Fruit fly (Drosophila melanogaster) whole organism, embryonic: ENCODE measurements around the gene lbl.

ENCODE experiments used
- Awh ChIP-seq: fragments of 200-800 bp; sonication (Bioruptor generic); IDR thresholded peaks from 2 replicates; pipeline ENCODE4, ENCODE4 v1.3.6; 2022; ENCODE audit warnings: missing biosample characterization, missing genetic modification characterization
- B-H2 ChIP-seq: fragments of 200-800 bp; sonication (Bioruptor generic); optimal IDR thresholded peaks from 2 replicates; lab custom pipeline; 2018; ENCODE audit warnings: missing biosample characterization, mild to moderate bottlenecking, missing genetic modification characterization
- CG1024 ChIP-seq: fragments of 200-800 bp; sonication (Bioruptor generic); IDR thresholded peaks from 2 replicates; pipeline ENCODE4 v1.3.6; 2022; ENCODE audit warnings: missing biosample characterization, missing genetic modification characterization
- CG10431 ChIP-seq: fragments of 200-800 bp; sonication (Bioruptor generic); optimal IDR thresholded peaks from 3 replicates; lab custom pipeline; 2018; ENCODE audit warnings: missing biosample characterization, mild to moderate bottlenecking, missing genetic modification characterization
- CG11247 ChIP-seq: fragments of 200-800 bp; sonication (Bioruptor generic); IDR thresholded peaks from 2 replicates; pipeline ENCODE4 v1.3.6; 2022; ENCODE audit warnings: missing biosample characterization, missing genetic modification characterization
- CG11695 ChIP-seq: fragments of 200-800 bp; sonication (Bioruptor generic); IDR thresholded peaks from 3 replicates; pipeline ENCODE4 v1.3.6; 2022; ENCODE audit warnings: missing biosample characterization, missing genetic modification characterization
- CG12071 ChIP-seq: fragments of 200-800 bp; sonication (Bioruptor generic); optimal IDR thresholded peaks from 3 replicates; lab custom pipeline; 2018; ENCODE audit warnings: missing biosample characterization, mild to moderate bottlenecking, missing genetic modification characterization
- CG12104 ChIP-seq: fragments of 200-800 bp; sonication (Bioruptor generic); optimal IDR thresholded peaks from 3 replicates; lab custom pipeline; 2016; ENCODE audit warnings: missing biosample characterization, missing genetic modification characterization
- CG12236 ChIP-seq: fragments of 200-800 bp; sonication (Bioruptor generic); optimal IDR thresholded peaks from 2 replicates; lab custom pipeline; 2016; ENCODE audit warnings: missing biosample characterization, missing genetic modification characterization
- CG13287 ChIP-seq: fragments of 200-800 bp; sonication (Bioruptor generic); IDR thresholded peaks from 2 replicates; pipeline ENCODE4 v1.3.6; 2022; ENCODE audit warnings: missing biosample characterization, missing genetic modification characterization; ENCODE audit not compliant: partially characterized antibody
- CG14441 ChIP-seq: fragments of 200-800 bp; sonication (Bioruptor generic); IDR thresholded peaks from 2 replicates; pipeline ENCODE4 v1.3.6; 2022; ENCODE audit warnings: missing biosample characterization, missing genetic modification characterization
- CG15696 ChIP-seq: fragments of 200-800 bp; sonication (Bioruptor generic); optimal IDR thresholded peaks from 2 replicates; lab custom pipeline; 2019; ENCODE audit warnings: missing biosample characterization, mild to moderate bottlenecking, missing genetic modification characterization, moderate library complexity
- CG17328 ChIP-seq: fragments of 200-800 bp; sonication (Bioruptor generic); IDR thresholded peaks from 2 replicates; pipeline ENCODE4 v1.3.6; 2022; ENCODE audit warnings: missing biosample characterization, missing genetic modification characterization
- CG1792 ChIP-seq: fragments of 200-800 bp; sonication (Bioruptor generic); optimal IDR thresholded peaks from 2 replicates; lab custom pipeline; 2016; ENCODE audit warnings: missing biosample characterization, missing genetic modification characterization
- CG31388 ChIP-seq: fragments of 200-800 bp; sonication (Bioruptor generic); optimal IDR thresholded peaks from 2 replicates; lab custom pipeline; 2016; ENCODE audit warnings: missing biosample characterization, missing genetic modification characterization
- CG32532 ChIP-seq: fragments of 200-800 bp; sonication (Bioruptor generic); IDR thresholded peaks from 2 replicates; pipeline ENCODE4 v1.3.6; 2022; ENCODE audit warnings: missing biosample characterization, missing genetic modification characterization
- CG3847 ChIP-seq: fragments of 200-800 bp; sonication (Bioruptor generic); IDR thresholded peaks from 2 replicates; pipeline ENCODE4 v1.3.6; 2022; ENCODE audit warnings: missing biosample characterization, missing genetic modification characterization
- CG6683 ChIP-seq: fragments of 200-800 bp; sonication (Bioruptor generic); optimal IDR thresholded peaks from 2 replicates; lab custom pipeline; 2017; ENCODE audit warnings: missing biosample characterization, mild to moderate bottlenecking, missing genetic modification characterization, missing genetic modification reagents
- CG6813 ChIP-seq: fragments of 200-800 bp; sonication (Bioruptor generic); optimal IDR thresholded peaks from 2 replicates; lab custom pipeline; 2017; ENCODE audit warnings: missing biosample characterization, missing genetic modification characterization, mild to moderate bottlenecking, moderate library complexity, missing genetic modification reagents
- CG7556 ChIP-seq: fragments of 200-800 bp; sonication (Bioruptor generic); optimal IDR thresholded peaks from 2 replicates; lab custom pipeline; 2017; ENCODE audit warnings: missing biosample characterization, mild to moderate bottlenecking, missing genetic modification characterization
- CG7786 ChIP-seq: fragments of 200-800 bp; sonication (Bioruptor generic); optimal IDR thresholded peaks from 2 replicates; lab custom pipeline; 2016; ENCODE audit warnings: missing biosample characterization, missing genetic modification characterization
- Camta ChIP-seq: fragments of 200-800 bp; sonication (Bioruptor generic); optimal IDR thresholded peaks from 2 replicates; lab custom pipeline; 2016; ENCODE audit warnings: missing biosample characterization, missing genetic modification characterization
- Dll ChIP-seq: fragments of 200-800 bp; sonication (Bioruptor generic); IDR thresholded peaks from 4 replicates; pipeline ENCODE4 v1.3.6; 2022; ENCODE audit warnings: missing biosample characterization, missing genetic modification characterization; ENCODE audit not compliant: partially characterized antibody
- Ets65A ChIP-seq: fragments of 200-800 bp; sonication (Bioruptor generic); peaks from one replicate; lab custom pipeline; 2016; ENCODE audit warnings: missing biosample characterization, missing genetic modification characterization
- Ets97D ChIP-seq: fragments of 200-800 bp; sonication (Bioruptor generic); optimal IDR thresholded peaks from 3 replicates; lab custom pipeline; 2016; ENCODE audit warnings: missing biosample characterization, missing genetic modification characterization
- Fer1 ChIP-seq: fragments of 200-800 bp; sonication (Bioruptor generic); optimal IDR thresholded peaks from 2 replicates; lab custom pipeline; 2017; ENCODE audit warnings: missing biosample characterization, mild to moderate bottlenecking, missing genetic modification characterization
- HmgD ChIP-seq: fragments of 200-800 bp; sonication (Bioruptor generic); optimal IDR thresholded peaks from 3 replicates; lab custom pipeline; 2016; ENCODE audit warnings: missing biosample characterization, missing genetic modification characterization
- NC2β ChIP-seq: fragments of 200-800 bp; sonication (Bioruptor generic); optimal IDR thresholded peaks from 2 replicates; lab custom pipeline; 2016; ENCODE audit warnings: missing biosample characterization, missing genetic modification characterization
- NFAT ChIP-seq: fragments of 200-800 bp; sonication (Bioruptor generic); IDR thresholded peaks from 2 replicates; pipeline ENCODE4 v1.3.6; 2022; ENCODE audit warnings: missing biosample characterization, missing genetic modification characterization
- NK7.1 ChIP-seq: fragments of 200-800 bp; sonication (Bioruptor generic); optimal IDR thresholded peaks from 3 replicates; lab custom pipeline; 2016; ENCODE audit warnings: missing biosample characterization, missing genetic modification characterization
- Neu2 ChIP-seq: fragments of 200-800 bp; sonication (Bioruptor generic); optimal IDR thresholded peaks from 3 replicates; lab custom pipeline; 2016; ENCODE audit warnings: missing biosample characterization, missing genetic modification characterization, borderline replicate concordance
- NfI ChIP-seq: fragments of 200-800 bp; sonication (Bioruptor generic); optimal IDR thresholded peaks from 3 replicates; lab custom pipeline; 2018; ENCODE audit warnings: missing biosample characterization, mild to moderate bottlenecking, missing genetic modification characterization, moderate library complexity
- Ravus ChIP-seq: fragments of 200-800 bp; sonication (Bioruptor generic); IDR thresholded peaks from 2 replicates; pipeline ENCODE4 v1.3.6; 2022; ENCODE audit warnings: missing biosample characterization, missing genetic modification characterization
- Rfx ChIP-seq: fragments of 200-800 bp; sonication (Bioruptor generic); IDR thresholded peaks from 2 replicates; pipeline ENCODE4 v1.3.6; 2022; ENCODE audit warnings: missing biosample characterization, missing genetic modification characterization
- Scr ChIP-seq: fragments of 200-800 bp; sonication (Bioruptor generic); IDR thresholded peaks from 2 replicates; pipeline ENCODE4 v1.3.6; 2022; ENCODE audit warnings: missing biosample characterization, missing genetic modification characterization; ENCODE audit not compliant: partially characterized antibody
- Six4 ChIP-seq: fragments of 200-800 bp; sonication (Bioruptor generic); optimal IDR thresholded peaks from 2 replicates; lab custom pipeline; 2016; ENCODE audit warnings: missing biosample characterization, missing genetic modification characterization
- Trl ChIP-seq, 3 experiments: fragments of >200 bp in 2 of 3; fragments of 200-800 bp in 1 of 3; sonication (Bioruptor generic) in 1 of 3; optimal IDR thresholded peaks; 2 replicates in 1 of 3; 3 replicates in 2 of 3; lab custom pipeline; 2016 to 2017; ENCODE audit warnings: missing biosample characterization in 1 of 3, missing genetic modification characterization in 1 of 3
- al ChIP-seq: fragments of 200-800 bp; sonication (Bioruptor generic); IDR thresholded peaks from 2 replicates; pipeline ENCODE4 v1.3.6; 2022; ENCODE audit warnings: missing biosample characterization, missing genetic modification characterization
- amos ChIP-seq: fragments of 200-800 bp; sonication (Bioruptor generic); IDR thresholded peaks from 2 replicates; pipeline ENCODE4 v1.3.6; 2022; ENCODE audit warnings: missing biosample characterization, missing genetic modification characterization; ENCODE audit not compliant: partially characterized antibody
- aop ChIP-seq: fragments of 200-800 bp; sonication (Bioruptor generic); IDR thresholded peaks from 2 replicates; pipeline ENCODE4 v1.3.6; 2022; ENCODE audit warnings: missing biosample characterization, missing genetic modification characterization
- ap ChIP-seq: fragments of 200-800 bp; sonication (Bioruptor generic); IDR thresholded peaks from 2 replicates; pipeline ENCODE4 v1.3.6; 2022; ENCODE audit warnings: missing biosample characterization, missing genetic modification characterization
- bigmax ChIP-seq: fragments of 200-800 bp; sonication (Bioruptor generic); optimal IDR thresholded peaks from 2 replicates; lab custom pipeline; 2018; ENCODE audit warnings: missing biosample characterization, mild to moderate bottlenecking, missing genetic modification characterization
- cas ChIP-seq: fragments of 200-800 bp; sonication (Bioruptor generic); IDR thresholded peaks from 2 replicates; pipeline ENCODE4 v1.3.6; 2022; ENCODE audit warnings: missing biosample characterization, missing genetic modification characterization
- esg ChIP-seq: fragments of 200-800 bp; sonication (Bioruptor generic); conservative IDR thresholded peaks from 2 replicates; pipeline ENCODE4 v1.3.6; 2022; ENCODE audit warnings: missing biosample characterization, missing genetic modification characterization
- eve ChIP-seq, 2 experiments: fragments of >200 bp; optimal IDR thresholded peaks; 2 replicates each; lab custom pipeline; 2017; ENCODE audit warnings: missing biosample characterization in 2 of 2, missing genetic modification characterization in 2 of 2
- gro ChIP-seq: fragments of 200-800 bp; sonication (Bioruptor generic); optimal IDR thresholded peaks from 2 replicates; lab custom pipeline; 2016; ENCODE audit warnings: missing biosample characterization, missing genetic modification characterization
- peb ChIP-seq: fragments of 200-800 bp; sonication (Bioruptor generic); IDR thresholded peaks from 2 replicates; pipeline ENCODE4 v1.3.6; 2022; ENCODE audit warnings: missing biosample characterization, missing genetic modification characterization
- pnt ChIP-seq: fragments of 200-800 bp; sonication (Bioruptor generic); optimal IDR thresholded peaks from 3 replicates; lab custom pipeline; 2016; ENCODE audit warnings: missing biosample characterization, missing genetic modification characterization
- sisA ChIP-seq: fragments of 200-800 bp; sonication (Bioruptor generic); IDR thresholded peaks from 2 replicates; pipeline ENCODE4 v1.3.6; 2022; ENCODE audit warnings: missing biosample characterization, missing genetic modification characterization
- toy ChIP-seq: fragments of 200-800 bp; sonication (Bioruptor generic); IDR thresholded peaks from 2 replicates; pipeline ENCODE4 v1.3.6; 2022; ENCODE audit warnings: missing biosample characterization, missing genetic modification characterization
- tup ChIP-seq: fragments of 200-800 bp; sonication (Bioruptor generic); optimal IDR thresholded peaks from 2 replicates; lab custom pipeline; 2016; ENCODE audit warnings: missing biosample characterization, mild to moderate bottlenecking, missing genetic modification characterization, moderate library complexity
- wor ChIP-seq: fragments of 200-800 bp; sonication (Bioruptor generic); IDR thresholded peaks from 2 replicates; pipeline ENCODE4 v1.3.6; 2022; ENCODE audit warnings: missing biosample characterization, missing genetic modification characterization
- zfh1 ChIP-seq: fragments of 200-800 bp; sonication (Bioruptor generic); IDR thresholded peaks from 3 replicates; pipeline ENCODE4 v1.3.6; 2022; ENCODE audit warnings: missing biosample characterization, missing genetic modification characterization

The lbl gene

DNA sequence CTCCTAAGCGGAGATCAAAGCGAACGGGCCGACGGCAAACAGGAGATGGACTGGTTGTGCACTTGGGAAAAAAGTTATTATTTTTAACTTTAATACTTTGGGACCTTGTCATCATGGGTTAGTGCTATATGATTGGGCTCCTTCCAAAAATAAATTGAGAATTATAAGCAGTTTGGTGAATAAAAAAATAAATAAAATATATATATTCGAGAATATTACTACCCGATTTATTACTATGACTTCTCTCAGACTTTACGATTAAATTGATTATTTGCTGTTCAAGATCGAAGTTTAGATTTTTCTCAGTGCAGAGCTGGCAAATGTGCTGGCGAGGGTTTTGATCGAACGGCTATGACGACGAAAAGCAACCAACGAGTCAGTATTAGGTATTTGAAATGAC is 14.0 kb downstream of the lbl start (continued):
- TF ChIP-seq zfh1 (GFP tag; lab: Robert Waterston, UW) = peak; percentile 79
- no peak for TF ChIP-seq Trl (optimal IDR thresholded peaks at IDR 0.05; lab: Kevin White, UChicago)
- no peak for TF ChIP-seq Trl (GFP tag; optimal IDR thresholded peaks at IDR 0.05; lab: Kevin White, UChicago)
- TF ChIP-seq al = peak; percentile 50
- peak; percentile 78 for TF ChIP-seq CG15696
- no peak for TF ChIP-seq pnt (GFP tag; lab: Kevin White, UChicago)
- TF ChIP-seq CG3847 (GFP tag; lab: Robert Waterston, UW) = no peak
- TF ChIP-seq Neu2 = no peak
- no peak for TF ChIP-seq amos
- TF ChIP-seq tup = no peak
- TF ChIP-seq CG1792 (GFP tag; lab: Kevin White, UChicago) = no peak
- TF ChIP-seq Rfx (GFP tag; lab: Robert Waterston, UW) = peak; percentile 72
- peak; percentile 33 for TF ChIP-seq CG7556 (GFP tag; lab: Kevin White, UChicago)
- no peak for TF ChIP-seq CG31388 (GFP tag; lab: Kevin White, UChicago)
- no peak for TF ChIP-seq NK7.1
- no peak for TF ChIP-seq toy
- TF ChIP-seq NFAT (GFP tag; lab: Robert Waterston, UW) = no peak
- TF ChIP-seq HmgD (GFP tag; lab: Kevin White, UChicago) = no peak
- no peak for TF ChIP-seq aop (GFP tag; lab: Robert Waterston, UW)
- TF ChIP-seq CG7786 (GFP tag; lab: Kevin White, UChicago) = no peak
- TF ChIP-seq Dll = no peak
- no peak for TF ChIP-seq bigmax (GFP tag; lab: Kevin White, UChicago)
- no peak for TF ChIP-seq wor (GFP tag; lab: Robert Waterston, UW)
- no peak for TF ChIP-seq eve (GFP tag; optimal IDR thresholded peaks at IDR 0.05; lab: Kevin White, UChicago)
- no peak for TF ChIP-seq gro (GFP tag; lab: Kevin White, UChicago)
- no peak for TF ChIP-seq peb (GFP tag; lab: Robert Waterston, UW)
- TF ChIP-seq CG17328 (GFP tag; lab: Robert Waterston, UW) = no peak
- TF ChIP-seq NC2β (GFP tag; lab: Kevin White, UChicago) = no peak
- no peak for TF ChIP-seq B-H2 (GFP tag; lab: Kevin White, UChicago)
- no peak for TF ChIP-seq Ravus (GFP tag; lab: Robert Waterston, UW)
- no peak for TF ChIP-seq esg (GFP tag; lab: Robert Waterston, UW)
- TF ChIP-seq CG14441 (GFP tag; lab: Robert Waterston, UW) = peak; percentile 23; the same call in 1 of the 2 replicates
- TF ChIP-seq CG11247 (GFP tag; lab: Robert Waterston, UW) = no peak
- TF ChIP-seq NfI (GFP tag; lab: Kevin White, UChicago) = no peak
- no peak for TF ChIP-seq Scr (GFP tag; lab: Robert Waterston, UW)
- no peak for TF ChIP-seq ap (GFP tag; lab: Robert Waterston, UW)
- peak; percentile 54 for TF ChIP-seq CG6813 (GFP tag; lab: Kevin White, UChicago)
- peak; percentile 11 for TF ChIP-seq CG12104 (GFP tag; lab: Kevin White, UChicago)
- TF ChIP-seq Six4 = peak; percentile 44
- TF ChIP-seq Awh (GFP tag; lab: Robert Waterston, UW) = no peak
- no peak for TF ChIP-seq CG10431 (GFP tag; lab: Kevin White, UChicago)
- no peak for TF ChIP-seq Ets97D (GFP tag; lab: Kevin White, UChicago)
- no peak for TF ChIP-seq Fer1 (GFP tag; lab: Kevin White, UChicago)
- TF ChIP-seq CG13287 = no peak
- TF ChIP-seq cas = no peak
- peak; percentile 55; the same call in 2 of the 3 replicates for TF ChIP-seq CG11695 (GFP tag; lab: Robert Waterston, UW)
- no peak for TF ChIP-seq Camta
- TF ChIP-seq CG12236 (GFP tag; lab: Kevin White, UChicago) = no peak
- peak; percentile 61 for TF ChIP-seq sisA
- TF ChIP-seq CG1024 (GFP tag; lab: Robert Waterston, UW) = no peak
- TF ChIP-seq CG6683 = no peak
- TF ChIP-seq Ets65A (GFP tag; lab: Kevin White, UChicago) = no peak
- TF ChIP-seq CG12071 = no peak
- TF ChIP-seq CG32532 (GFP tag; lab: Robert Waterston, UW) = peak; percentile 61; the same call in 1 of the 2 replicates
